Worm (Caenorhabditis elegans): ENCODE results near the gene M117.4.

DNA sequence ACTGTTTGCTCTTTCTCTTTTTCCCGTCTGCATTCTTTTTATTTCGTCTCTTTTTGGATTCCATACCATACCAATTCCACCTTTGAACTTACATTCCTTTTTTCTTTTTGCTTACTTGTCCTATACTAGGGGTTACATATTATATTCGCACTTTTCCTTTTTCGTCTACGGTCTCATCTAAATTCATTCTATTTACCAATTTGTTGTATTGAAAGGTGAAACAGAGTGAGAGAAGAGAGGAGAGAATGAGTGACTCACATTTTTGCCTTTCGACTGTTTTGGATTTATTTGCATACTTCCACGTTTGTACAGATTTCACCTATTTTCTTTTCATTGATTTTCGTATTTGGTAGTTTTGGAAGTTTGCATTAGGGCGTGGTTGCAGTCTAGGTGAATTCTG, 30.1 kb upstream of the M117.4 start:
- TF ChIP-seq hlh-13 (GFP tag; optimal IDR thresholded peaks at IDR 0.05) (no peak), unc-86 (tag; optimal IDR thresholded peaks at IDR 0.05) (no peak), ref-2 (tag; optimal IDR thresholded peaks at IDR 0.05) (no peak), tbx-2 (tag; optimal IDR thresholded peaks at IDR 0.05) (no peak), hlh-15 (tag; optimal IDR thresholded peaks at IDR 0.05) (no peak), dmd-4 (tag; optimal IDR thresholded peaks at IDR 0.05; ENCODE audit: borderline replicate concordance) (no peak), T23F11.4 (GFP tag; optimal IDR thresholded peaks at IDR 0.05) (no peak), pha-4 (tag; optimal IDR thresholded peaks at IDR 0.05) (no peak)
